Fruit fly (Drosophila melanogaster) whole organism, adult: ENCODE data around the gene mRpL21.

Experiments
- CG11617 ChIP-seq: fragments of 200-800 bp; sonication (Bioruptor generic); optimal IDR thresholded peaks from 2 replicates; lab custom pipeline; 2017; ENCODE audit warnings: mild to moderate bottlenecking, missing biosample characterization, missing genetic modification reagents, missing genetic modification characterization
- CG12768 ChIP-seq: fragments of 200-800 bp; sonication (Bioruptor generic); optimal IDR thresholded peaks from 2 replicates; lab custom pipeline; 2017; ENCODE audit warnings: missing biosample characterization, missing genetic modification characterization, mild to moderate bottlenecking, moderate library complexity, missing genetic modification reagents
- CG33017 ChIP-seq: fragments of 200-800 bp; sonication (Bioruptor generic); optimal IDR thresholded peaks from 2 replicates; lab custom pipeline; 2018; ENCODE audit warnings: missing biosample characterization, mild to moderate bottlenecking, missing genetic modification characterization, moderate library complexity
- CG7045 ChIP-seq: fragments of 200-800 bp; sonication (Bioruptor generic); optimal IDR thresholded peaks from 2 replicates; lab custom pipeline; 2017; ENCODE audit warnings: missing biosample characterization, mild to moderate bottlenecking, missing genetic modification characterization
- CG7101 ChIP-seq: fragments of 200-800 bp; sonication (Bioruptor generic); optimal IDR thresholded peaks from 2 replicates; lab custom pipeline; 2018; ENCODE audit warnings: missing biosample characterization, mild to moderate bottlenecking, missing genetic modification characterization, moderate library complexity
- Crg-1 ChIP-seq: fragments of 200-800 bp; sonication (Bioruptor generic); optimal IDR thresholded peaks from 2 replicates; lab custom pipeline; 2016; ENCODE audit warnings: missing biosample characterization, missing genetic modification characterization
- Hr96 ChIP-seq: fragments of 200-800 bp; sonication (Bioruptor generic); optimal IDR thresholded peaks from 2 replicates; lab custom pipeline; 2016; ENCODE audit warnings: missing biosample characterization, missing genetic modification characterization
- bab1 ChIP-seq: fragments of 200-800 bp; sonication (Bioruptor generic); optimal IDR thresholded peaks from 3 replicates; lab custom pipeline; 2019; ENCODE audit warnings: missing biosample characterization, mild to moderate bottlenecking, missing genetic modification characterization, moderate library complexity
- cic ChIP-seq: fragments of 200-800 bp; sonication (Bioruptor generic); optimal IDR thresholded peaks from 2 replicates; lab custom pipeline; 2017; ENCODE audit warnings: missing biosample characterization, mild to moderate bottlenecking, missing genetic modification characterization, moderate library complexity
- cnc ChIP-seq, 2 experiments: fragments of >200 bp; optimal IDR thresholded peaks; 2 replicates each; lab custom pipeline; 2017
- kay ChIP-seq: fragments of 200-800 bp; sonication (Bioruptor generic); peaks from one replicate; lab custom pipeline; 2016; ENCODE audit warnings: missing biosample characterization, missing genetic modification characterization, borderline replicate concordance
- pad ChIP-seq: fragments of 200-800 bp; sonication (Bioruptor generic); optimal IDR thresholded peaks from 3 replicates; lab custom pipeline; 2017; ENCODE audit warnings: missing biosample characterization, missing genetic modification characterization, mild to moderate bottlenecking, moderate library complexity, missing genetic modification reagents
- tj ChIP-seq: fragments of 200-800 bp; sonication (Bioruptor generic); optimal IDR thresholded peaks from 3 replicates; lab custom pipeline; 2017; ENCODE audit warnings: missing biosample characterization, mild to moderate bottlenecking, missing genetic modification characterization, moderate library complexity
- toe ChIP-seq: fragments of 200-800 bp; sonication (Bioruptor generic); optimal IDR thresholded peaks from 2 replicates; lab custom pipeline; 2016; ENCODE audit warnings: missing biosample characterization, missing genetic modification characterization

DNA sequence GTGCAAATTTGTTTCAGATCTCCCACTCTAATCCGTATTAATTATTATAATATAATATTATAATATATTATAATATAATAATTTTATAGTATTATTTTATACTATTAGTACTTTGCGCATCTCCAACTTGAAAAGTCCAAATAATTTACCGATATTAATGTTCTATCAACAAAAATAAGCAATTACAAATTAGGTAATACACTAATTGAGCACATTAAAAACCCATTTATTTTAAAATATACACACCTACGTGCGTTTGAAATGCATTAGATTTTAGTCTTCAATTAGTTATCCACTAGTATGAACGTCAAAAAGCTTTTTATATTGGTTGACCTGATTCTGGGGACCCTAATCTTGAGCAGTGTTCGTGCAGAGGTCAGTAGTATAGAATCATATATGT lies 18.8 kb downstream of the mRpL21 start, which contains the start of gene CG33647:
- no peak for TF ChIP-seq kay (GFP tag; lab: Kevin White, UChicago)
- TF ChIP-seq cnc (optimal IDR thresholded peaks at IDR 0.05; lab: Kevin White, UChicago), result no peak
- no peak for TF ChIP-seq Hr96 (GFP tag; lab: Kevin White, UChicago)
- no peak for TF ChIP-seq CG12768
- no peak for TF ChIP-seq CG11617 (GFP tag; lab: Kevin White, UChicago)
- TF ChIP-seq cic (GFP tag; lab: Kevin White, UChicago), result no peak
- no peak for TF ChIP-seq Crg-1 (GFP tag; lab: Kevin White, UChicago)
- no peak for TF ChIP-seq bab1 (GFP tag; lab: Kevin White, UChicago)
- TF ChIP-seq toe (GFP tag; lab: Kevin White, UChicago), result no peak
- no peak for TF ChIP-seq pad
- no peak for TF ChIP-seq CG7045 (GFP tag; lab: Kevin White, UChicago)
- TF ChIP-seq tj, result no peak
- no peak for TF ChIP-seq CG7101 (tag; lab: Kevin White, UChicago)
- TF ChIP-seq CG33017 (tag; lab: Kevin White, UChicago), result no peak
